Fruit fly (Drosophila melanogaster) whole organism, embryonic: Measurements from ENCODE around the gene shi.

ENCODE experiments used
- BEAF-32 ChIP-seq: fragments of 200-800 bp; sonication (Bioruptor generic); optimal IDR thresholded peaks from 3 replicates; lab custom pipeline; 2017; ENCODE audit warnings: missing biosample characterization, missing genetic modification characterization, mild to moderate bottlenecking, moderate library complexity, missing genetic modification reagents
- BtbVII ChIP-seq: fragments of 200-800 bp; sonication (Bioruptor generic); optimal IDR thresholded peaks from 3 replicates; lab custom pipeline; 2017; ENCODE audit warnings: missing biosample characterization, mild to moderate bottlenecking, missing genetic modification characterization
- CG10267 ChIP-seq: fragments of 200-800 bp; sonication (Bioruptor generic); optimal IDR thresholded peaks from 2 replicates; lab custom pipeline; 2018; ENCODE audit warnings: missing biosample characterization, mild to moderate bottlenecking, missing genetic modification characterization, moderate library complexity
- CG10431 ChIP-seq: fragments of 200-800 bp; sonication (Bioruptor generic); optimal IDR thresholded peaks from 3 replicates; lab custom pipeline; 2018; ENCODE audit warnings: missing biosample characterization, mild to moderate bottlenecking, missing genetic modification characterization
- CG11247 ChIP-seq: fragments of 200-800 bp; sonication (Bioruptor generic); IDR thresholded peaks from 2 replicates; pipeline ENCODE4 v1.3.6; 2022; ENCODE audit warnings: missing biosample characterization, missing genetic modification characterization
- CG12299 ChIP-seq: fragments of 200-800 bp; sonication (Bioruptor generic); optimal IDR thresholded peaks from 2 replicates; lab custom pipeline; 2018; ENCODE audit warnings: missing biosample characterization, mild to moderate bottlenecking, missing genetic modification characterization
- CG1233 ChIP-seq: fragments of 200-800 bp; sonication (Bioruptor generic); optimal IDR thresholded peaks from 4 replicates; lab custom pipeline; 2018; ENCODE audit warnings: missing biosample characterization, mild to moderate bottlenecking, missing genetic modification characterization
- CG14441 ChIP-seq: fragments of 200-800 bp; sonication (Bioruptor generic); IDR thresholded peaks from 2 replicates; pipeline ENCODE4 v1.3.6; 2022; ENCODE audit warnings: missing biosample characterization, missing genetic modification characterization
- CG14710 ChIP-seq: fragments of 200-800 bp; sonication (Bioruptor generic); optimal IDR thresholded peaks from 3 replicates; lab custom pipeline; 2019; ENCODE audit warnings: missing biosample characterization, mild to moderate bottlenecking, missing genetic modification characterization, moderate library complexity
- CG14965 ChIP-seq: fragments of 200-800 bp; sonication (Bioruptor generic); optimal IDR thresholded peaks from 2 replicates; lab custom pipeline; 2016; ENCODE audit warnings: missing biosample characterization, missing genetic modification characterization, borderline replicate concordance
- CG17385 ChIP-seq: fragments of 200-800 bp; sonication (Bioruptor generic); optimal IDR thresholded peaks from 3 replicates; lab custom pipeline; 2018; ENCODE audit warnings: missing biosample characterization, mild to moderate bottlenecking, missing genetic modification characterization
- CG17802 ChIP-seq: fragments of 200-800 bp; sonication (Bioruptor generic); optimal IDR thresholded peaks from 2 replicates; lab custom pipeline; 2018; ENCODE audit warnings: missing biosample characterization, mild to moderate bottlenecking, missing genetic modification characterization, moderate library complexity
- CG18262 ChIP-seq: fragments of 200-800 bp; optimal IDR thresholded peaks from 3 replicates; lab custom pipeline; 2019; ENCODE audit warnings: missing biosample characterization, mild to moderate bottlenecking, missing genetic modification characterization, moderate library complexity
- CG2199 ChIP-seq: fragments of 200-800 bp; sonication (Bioruptor generic); IDR thresholded peaks from 3 replicates; pipeline ENCODE4 v1.3.6; 2022; ENCODE audit warnings: missing biosample characterization, missing genetic modification characterization
- CG3838 ChIP-seq: fragments of 200-800 bp; sonication (Bioruptor generic); optimal IDR thresholded peaks from 3 replicates; lab custom pipeline; 2016; ENCODE audit warnings: missing biosample characterization, missing genetic modification characterization
- CG4820 ChIP-seq: fragments of 200-800 bp; sonication (Bioruptor generic); optimal IDR thresholded peaks from 3 replicates; lab custom pipeline; 2016; ENCODE audit warnings: missing biosample characterization, missing genetic modification characterization
- CG9609 ChIP-seq: fragments of 200-800 bp; sonication (Bioruptor generic); optimal IDR thresholded peaks from 3 replicates; lab custom pipeline; 2016; ENCODE audit warnings: missing biosample characterization, missing genetic modification characterization
- CG9727 ChIP-seq: fragments of 200-800 bp; sonication (Bioruptor generic); optimal IDR thresholded peaks from 3 replicates; lab custom pipeline; 2017; ENCODE audit warnings: missing biosample characterization, mild to moderate bottlenecking, missing genetic modification characterization
- Dbx ChIP-seq: fragments of 200-800 bp; sonication (Bioruptor generic); IDR thresholded peaks from 3 replicates; pipeline ENCODE4 v1.3.6; 2022; ENCODE audit warnings: missing biosample characterization, missing genetic modification characterization
- Dfd ChIP-seq, 2 experiments: fragments of >200 bp; optimal IDR thresholded peaks; 2 replicates each; lab custom pipeline; 2017; ENCODE audit warnings: missing biosample characterization in 2 of 2, missing genetic modification characterization in 2 of 2
- Dip3 ChIP-seq: fragments of 200-800 bp; sonication (Bioruptor generic); optimal IDR thresholded peaks from 3 replicates; lab custom pipeline; 2016; ENCODE audit warnings: missing biosample characterization, missing genetic modification characterization
- E2f2 ChIP-seq: fragments of 200-800 bp; sonication (Bioruptor generic); IDR thresholded peaks from 2 replicates; pipeline ENCODE4 v1.3.6; 2022; ENCODE audit warnings: missing biosample characterization, missing genetic modification characterization
- ERR ChIP-seq: fragments of 200-800 bp; sonication (Bioruptor generic); optimal IDR thresholded peaks from 2 replicates; lab custom pipeline; 2016; ENCODE audit warnings: missing biosample characterization, missing genetic modification characterization
- HmgZ ChIP-seq: fragments of 200-800 bp; sonication (Bioruptor generic); optimal IDR thresholded peaks from 2 replicates; lab custom pipeline; 2018; ENCODE audit warnings: missing biosample characterization, mild to moderate bottlenecking, missing genetic modification characterization
- Max ChIP-seq: fragments of 200-800 bp; sonication (Bioruptor generic); optimal IDR thresholded peaks from 2 replicates; lab custom pipeline; 2016; ENCODE audit warnings: missing biosample characterization, mild to moderate bottlenecking, missing genetic modification characterization
- Mrtf ChIP-seq: fragments of 200-800 bp; sonication (Bioruptor generic); IDR thresholded peaks from 3 replicates; pipeline ENCODE4 v1.3.6; 2022; ENCODE audit warnings: missing biosample characterization, missing genetic modification characterization
- NC2α ChIP-seq: fragments of 200-800 bp; sonication (Bioruptor generic); optimal IDR thresholded peaks from 2 replicates; lab custom pipeline; 2016; ENCODE audit warnings: missing biosample characterization, missing genetic modification characterization
- Nf-YC ChIP-seq: fragments of 200-800 bp; optimal IDR thresholded peaks from 3 replicates; lab custom pipeline; 2019; ENCODE audit warnings: missing biosample characterization, mild to moderate bottlenecking, missing genetic modification characterization, moderate library complexity
- Oli ChIP-seq: fragments of 200-800 bp; sonication (Bioruptor generic); optimal IDR thresholded peaks from 2 replicates; lab custom pipeline; 2018; ENCODE audit warnings: missing biosample characterization, mild to moderate bottlenecking, missing genetic modification characterization, moderate library complexity
- Ravus ChIP-seq: fragments of 200-800 bp; sonication (Bioruptor generic); IDR thresholded peaks from 2 replicates; pipeline ENCODE4 v1.3.6; 2022; ENCODE audit warnings: missing biosample characterization, missing genetic modification characterization
- Vsx1 ChIP-seq: fragments of 200-800 bp; sonication (Bioruptor generic); optimal IDR thresholded peaks from 2 replicates; lab custom pipeline; 2017; ENCODE audit warnings: missing biosample characterization, mild to moderate bottlenecking, missing genetic modification characterization, missing genetic modification reagents
- Xbp1 ChIP-seq: fragments of 200-800 bp; sonication (Bioruptor generic); optimal IDR thresholded peaks from 3 replicates; lab custom pipeline; 2016; ENCODE audit warnings: missing biosample characterization, mild to moderate bottlenecking, missing genetic modification characterization
- ase ChIP-seq: fragments of 200-800 bp; sonication (Bioruptor generic); IDR thresholded peaks from 3 replicates; pipeline ENCODE4 v1.3.6; 2022; ENCODE audit warnings: missing biosample characterization, missing genetic modification characterization
- bab2 ChIP-seq: fragments of 200-800 bp; sonication (Bioruptor generic); optimal IDR thresholded peaks from 2 replicates; lab custom pipeline; 2016; ENCODE audit warnings: missing biosample characterization, missing genetic modification characterization
- bcd ChIP-seq: fragments of 200-800 bp; sonication (Bioruptor generic); optimal IDR thresholded peaks from 2 replicates; lab custom pipeline; 2017; ENCODE audit warnings: missing biosample characterization, mild to moderate bottlenecking, missing genetic modification characterization
- chinmo ChIP-seq: fragments of 200-800 bp; sonication (Bioruptor generic); IDR thresholded peaks from 4 replicates; pipeline ENCODE4 v1.3.6; 2022; ENCODE audit warnings: missing biosample characterization, missing genetic modification characterization; ENCODE audit not compliant: partially characterized antibody
- crp ChIP-seq, 2 experiments: fragments of 200-800 bp; sonication (Bioruptor generic); optimal IDR thresholded peaks; 2 replicates in 1 of 2; 3 replicates in 1 of 2; lab custom pipeline; 2017; ENCODE audit warnings: missing biosample characterization in 2 of 2, missing genetic modification characterization in 2 of 2, mild to moderate bottlenecking in 1 of 2, moderate library complexity in 1 of 2
- fd3F ChIP-seq: fragments of 200-800 bp; sonication (Bioruptor generic); optimal IDR thresholded peaks from 2 replicates; lab custom pipeline; 2018; ENCODE audit warnings: missing biosample characterization, mild to moderate bottlenecking, missing genetic modification characterization, moderate library complexity
- fru ChIP-seq: fragments of >200 bp; optimal IDR thresholded peaks from 2 replicates; lab custom pipeline; 2017
- kni ChIP-seq: fragments of 200-800 bp; sonication (Bioruptor generic); optimal IDR thresholded peaks from 3 replicates; lab custom pipeline; 2017; ENCODE audit warnings: mild to moderate bottlenecking, missing biosample characterization, missing genetic modification reagents, missing genetic modification characterization
- org-1 ChIP-seq: fragments of 200-800 bp; sonication (Bioruptor generic); optimal IDR thresholded peaks from 2 replicates; lab custom pipeline; 2017; ENCODE audit warnings: missing biosample characterization, missing genetic modification characterization
- pan ChIP-seq, 4 experiments: fragments of >200 bp in 3 of 4; fragments of 200-800 bp in 1 of 4; sonication (Bioruptor generic) in 1 of 4; optimal IDR thresholded peaks in 3 of 4; IDR thresholded peaks in 1 of 4; 2 replicates each; pipeline versions ENCODE4 v1.3.6 to Lab custom; 2017 to 2022; ENCODE audit warnings: missing biosample characterization in 2 of 4, missing genetic modification characterization in 2 of 4, mixed read lengths in 1 of 4
- ranshi ChIP-seq: fragments of 200-800 bp; sonication (Bioruptor generic); IDR thresholded peaks from 2 replicates; pipeline ENCODE4 v1.3.6; 2022; ENCODE audit warnings: missing biosample characterization, missing genetic modification characterization
- sc ChIP-seq, 3 experiments: fragments of >200 bp in 2 of 3; fragments of 200-800 bp in 1 of 3; sonication (Bioruptor generic) in 1 of 3; optimal IDR thresholded peaks; 2 replicates in 2 of 3; 3 replicates in 1 of 3; lab custom pipeline; 2017; ENCODE audit warnings: mild to moderate bottlenecking in 1 of 3, missing biosample characterization in 1 of 3, missing genetic modification characterization in 1 of 3, missing genetic modification reagents in 1 of 3
- sens ChIP-seq: fragments of 200-800 bp; sonication (Bioruptor generic); peaks from one replicate; lab custom pipeline; 2016; ENCODE audit warnings: missing biosample characterization, missing genetic modification characterization
- sna ChIP-seq: fragments of 200-800 bp; sonication (Bioruptor generic); IDR thresholded peaks from 2 replicates; pipeline ENCODE4 v1.3.6; 2022; ENCODE audit warnings: missing biosample characterization, missing genetic modification characterization; ENCODE audit not compliant: partially characterized antibody
- tgo ChIP-seq: fragments of 200-800 bp; sonication (Bioruptor generic); IDR thresholded peaks from 3 replicates; pipeline ENCODE4 v1.3.6; 2022; ENCODE audit warnings: missing biosample characterization, missing genetic modification characterization
- toy ChIP-seq: fragments of 200-800 bp; sonication (Bioruptor generic); IDR thresholded peaks from 2 replicates; pipeline ENCODE4 v1.3.6; 2022; ENCODE audit warnings: missing biosample characterization, missing genetic modification characterization
- twi ChIP-seq: fragments of 200-800 bp; optimal IDR thresholded peaks from 2 replicates; lab custom pipeline; 2019; ENCODE audit warnings: missing biosample characterization, mild to moderate bottlenecking, missing genetic modification characterization, moderate library complexity
- zf30C ChIP-seq: fragments of 200-800 bp; sonication (Bioruptor generic); optimal IDR thresholded peaks from 3 replicates; lab custom pipeline; 2018; ENCODE audit warnings: missing biosample characterization, mild to moderate bottlenecking, missing genetic modification characterization

Gene shi

DNA sequence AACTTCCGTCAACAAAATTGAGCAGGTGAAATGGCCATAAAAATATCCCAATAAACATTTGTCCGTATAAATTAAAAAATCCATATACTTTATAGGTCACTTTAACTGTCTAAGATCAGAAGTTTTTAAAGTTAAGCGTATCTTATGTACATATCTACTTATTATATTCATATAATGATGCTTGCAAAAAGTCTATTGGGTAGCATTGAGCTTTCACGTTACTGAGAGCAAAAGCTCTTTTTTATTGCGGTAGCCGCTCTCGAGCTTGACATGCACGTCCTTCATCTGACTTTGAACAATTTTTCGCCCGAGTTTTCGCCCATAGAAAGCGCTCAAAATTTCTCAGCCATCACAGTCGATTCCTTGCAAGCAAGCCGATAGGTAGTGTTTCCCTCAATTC, 24.1 kb upstream of the shi start, which contains the start of gene Gapdh2 (continued):
- TF ChIP-seq CG14710 (tag; lab: Kevin White, UChicago) = peak; percentile 97
- peak; percentile 98 for TF ChIP-seq CG4820 (GFP tag; lab: Kevin White, UChicago)
- peak; percentile 99 for TF ChIP-seq toy
- peak; percentile 99 for TF ChIP-seq ranshi (GFP tag; lab: Robert Waterston, UW)
- peak; percentile 98 for TF ChIP-seq CG2199
- TF ChIP-seq CG9727 (GFP tag; lab: Kevin White, UChicago) = peak; percentile 99
- peak; percentile 98 for TF ChIP-seq Dip3 (GFP tag; lab: Kevin White, UChicago)
- peak; percentile 97 for TF ChIP-seq Nf-YC
- TF ChIP-seq Dbx (GFP tag; lab: Robert Waterston, UW) = peak; percentile 99
- TF ChIP-seq CG14965 (GFP tag; lab: Kevin White, UChicago) = peak; percentile 76
- TF ChIP-seq twi (tag; lab: Kevin White, UChicago) = peak; percentile 96
- TF ChIP-seq fd3F = peak; percentile 99
- TF ChIP-seq org-1 = peak; percentile 99
- peak; percentile 7 to 74 for TF ChIP-seq crp (GFP tag; optimal IDR thresholded peaks at IDR 0.05; lab: Kevin White, UChicago)
- peak; percentile 99 for TF ChIP-seq bcd (GFP tag; lab: Kevin White, UChicago)
- TF ChIP-seq CG9609 (GFP tag; lab: Kevin White, UChicago) = peak; percentile 92
- no peak for TF ChIP-seq pan (optimal IDR thresholded peaks at IDR 0.05; lab: Kevin White, UChicago)
- peak in 1 of 2 experiments; percentile 99 for TF ChIP-seq pan (GFP tag; optimal IDR thresholded peaks at IDR 0.05 in 1 of 2, IDR thresholded peaks at IDR 0.05 in 1 of 2)
- peak; percentile 90 for TF ChIP-seq NC2α (GFP tag; lab: Kevin White, UChicago)
- peak; percentile 98 for TF ChIP-seq bab2
- TF ChIP-seq CG18262 (tag; lab: Kevin White, UChicago) = peak; percentile 99
- TF ChIP-seq Mrtf = peak; percentile 98
- peak; percentile 99 for TF ChIP-seq tgo (GFP tag; lab: Robert Waterston, UW)
- peak; percentile 98 for TF ChIP-seq Xbp1 (GFP tag; lab: Kevin White, UChicago)
- no peak for TF ChIP-seq fru (lab: Kevin White, UChicago)
- peak; percentile 97 for TF ChIP-seq CG3838 (GFP tag; lab: Kevin White, UChicago)
- peak; percentile 97 for TF ChIP-seq Vsx1
- peak; percentile 100 for TF ChIP-seq HmgZ (tag; lab: Kevin White, UChicago)
- TF ChIP-seq CG10431 (GFP tag; lab: Kevin White, UChicago) = peak; percentile 98
- TF ChIP-seq sc (optimal IDR thresholded peaks at IDR 0.05; lab: Kevin White, UChicago) = no peak
- TF ChIP-seq sc (GFP tag; optimal IDR thresholded peaks at IDR 0.05; lab: Kevin White, UChicago) = peak; percentile 96
- TF ChIP-seq kni (GFP tag; lab: Kevin White, UChicago) = peak; percentile 99
- peak; percentile 100 for TF ChIP-seq ERR (GFP tag; lab: Kevin White, UChicago)
- peak; percentile 99 for TF ChIP-seq CG14441 (GFP tag; lab: Robert Waterston, UW)
- peak; percentile 38 for TF ChIP-seq BEAF-32 (GFP tag; lab: Kevin White, UChicago)
- TF ChIP-seq CG10267 (tag; lab: Kevin White, UChicago) = peak; percentile 98
- peak; percentile 99 for TF ChIP-seq Oli
- peak; percentile 98 for TF ChIP-seq CG11247 (GFP tag; lab: Robert Waterston, UW)
- peak; percentile 100 for TF ChIP-seq sens (GFP tag; lab: Kevin White, UChicago)
- TF ChIP-seq CG17385 (GFP tag; lab: Kevin White, UChicago) = peak; percentile 100
- TF ChIP-seq ase (GFP tag; lab: Robert Waterston, UW) = peak; percentile 99
- peak; percentile 100 for TF ChIP-seq CG12299 (tag; lab: Kevin White, UChicago)
- peak; percentile 97 for TF ChIP-seq Ravus (GFP tag; lab: Robert Waterston, UW)
- 0 out of 4 replicates have a peak, but pooled peaks have one; percentile 46 for TF ChIP-seq chinmo (GFP tag; lab: Robert Waterston, UW)
- TF ChIP-seq Max (GFP tag; lab: Kevin White, UChicago) = peak; percentile 99
- peak; percentile 99 for TF ChIP-seq CG1233 (GFP tag; lab: Kevin White, UChicago)
- TF ChIP-seq BtbVII (GFP tag; lab: Kevin White, UChicago) = peak; percentile 100
- peak; percentile 79 for TF ChIP-seq zf30C (GFP tag; lab: Kevin White, UChicago)
- TF ChIP-seq sna (GFP tag; lab: Robert Waterston, UW) = no peak
- peak; percentile 86 for TF ChIP-seq CG17802 (tag; lab: Kevin White, UChicago)
- peak; percentile 92 for TF ChIP-seq E2f2 (GFP tag; lab: Robert Waterston, UW)
- peak in 1 of 2 experiments; percentile 10 for TF ChIP-seq Dfd (GFP tag; optimal IDR thresholded peaks at IDR 0.05; lab: Kevin White, UChicago)
